Fruit fly (Drosophila melanogaster) whole organism, embryonic: Measurements from ENCODE around the gene CG12020.
A peak's percentile ranks its signal among the peaks of the same experiment; 100 is the strongest.

Experiments used
- CG10366 ChIP-seq: fragments of 200-800 bp; sonication (Bioruptor generic); IDR thresholded peaks from 2 replicates; pipeline ENCODE4 v1.3.6; 2022; ENCODE audit warnings: missing biosample characterization, missing genetic modification characterization
- CG11093 ChIP-seq: fragments of 200-800 bp; sonication (Bioruptor generic); IDR thresholded peaks from 3 replicates; pipeline ENCODE4 v1.3.6; 2022; ENCODE audit warnings: missing biosample characterization, missing genetic modification characterization
- CG11398 ChIP-seq: fragments of 200-800 bp; sonication (Bioruptor generic); optimal IDR thresholded peaks from 2 replicates; lab custom pipeline; 2016; ENCODE audit warnings: missing biosample characterization, missing genetic modification characterization
- CG11504 ChIP-seq: fragments of 200-800 bp; sonication (Bioruptor generic); optimal IDR thresholded peaks from 3 replicates; lab custom pipeline; 2019; ENCODE audit warnings: missing biosample characterization, mild to moderate bottlenecking, missing genetic modification characterization, moderate library complexity
- CG1233 ChIP-seq: fragments of 200-800 bp; sonication (Bioruptor generic); optimal IDR thresholded peaks from 4 replicates; lab custom pipeline; 2018; ENCODE audit warnings: missing biosample characterization, mild to moderate bottlenecking, missing genetic modification characterization
- CG13123 ChIP-seq: fragments of 200-800 bp; sonication (Bioruptor generic); optimal IDR thresholded peaks from 2 replicates; lab custom pipeline; 2016; ENCODE audit warnings: missing biosample characterization, missing genetic modification characterization
- CG13424 ChIP-seq: fragments of 200-800 bp; sonication (Bioruptor generic); optimal IDR thresholded peaks from 2 replicates; lab custom pipeline; 2019; ENCODE audit warnings: missing biosample characterization, mild to moderate bottlenecking, missing genetic modification characterization, moderate library complexity
- CG13624 ChIP-seq: fragments of 200-800 bp; sonication (Bioruptor generic); optimal IDR thresholded peaks from 2 replicates; lab custom pipeline; 2016; ENCODE audit warnings: missing biosample characterization, missing genetic modification characterization
- CG13775 ChIP-seq: fragments of 200-800 bp; sonication (Bioruptor generic); optimal IDR thresholded peaks from 3 replicates; lab custom pipeline; 2017; ENCODE audit warnings: missing biosample characterization, mild to moderate bottlenecking, missing genetic modification characterization
- CG2120 ChIP-seq: fragments of 200-800 bp; sonication (Bioruptor generic); optimal IDR thresholded peaks from 3 replicates; lab custom pipeline; 2016; ENCODE audit warnings: missing biosample characterization, missing genetic modification characterization
- CG2199 ChIP-seq: fragments of 200-800 bp; sonication (Bioruptor generic); IDR thresholded peaks from 3 replicates; pipeline ENCODE4 v1.3.6; 2022; ENCODE audit warnings: missing biosample characterization, missing genetic modification characterization
- CG30020 ChIP-seq: fragments of 200-800 bp; optimal IDR thresholded peaks from 2 replicates; lab custom pipeline; 2019; ENCODE audit warnings: missing biosample characterization, mild to moderate bottlenecking, missing genetic modification characterization, moderate library complexity
- CG30403 ChIP-seq: fragments of 200-800 bp; sonication (Bioruptor generic); optimal IDR thresholded peaks from 3 replicates; lab custom pipeline; 2016; ENCODE audit warnings: missing biosample characterization, missing genetic modification characterization
- CG3065 ChIP-seq: fragments of 200-800 bp; sonication (Bioruptor generic); optimal IDR thresholded peaks from 2 replicates; lab custom pipeline; 2016; ENCODE audit warnings: missing biosample characterization, missing genetic modification characterization
- CG31388 ChIP-seq: fragments of 200-800 bp; sonication (Bioruptor generic); optimal IDR thresholded peaks from 2 replicates; lab custom pipeline; 2016; ENCODE audit warnings: missing biosample characterization, missing genetic modification characterization
- CG32767 ChIP-seq: fragments of 200-800 bp; sonication (Bioruptor generic); IDR thresholded peaks from 2 replicates; pipeline ENCODE4 v1.3.6; 2022; ENCODE audit warnings: missing biosample characterization, missing genetic modification characterization
- CG6272 ChIP-seq: fragments of 200-800 bp; sonication (Bioruptor generic); IDR thresholded peaks from 2 replicates; pipeline ENCODE4 v1.3.6; 2022; ENCODE audit warnings: missing biosample characterization, missing genetic modification characterization
- CG6813 ChIP-seq: fragments of 200-800 bp; sonication (Bioruptor generic); optimal IDR thresholded peaks from 2 replicates; lab custom pipeline; 2017; ENCODE audit warnings: missing biosample characterization, missing genetic modification characterization, mild to moderate bottlenecking, moderate library complexity, missing genetic modification reagents
- CG7271 ChIP-seq: fragments of 200-800 bp; sonication (Bioruptor generic); optimal IDR thresholded peaks from 2 replicates; lab custom pipeline; 2018; ENCODE audit warnings: missing biosample characterization, mild to moderate bottlenecking, missing genetic modification characterization, moderate library complexity
- CG8089 ChIP-seq: fragments of 200-800 bp; sonication (Bioruptor generic); optimal IDR thresholded peaks from 3 replicates; lab custom pipeline; 2016; ENCODE audit warnings: missing biosample characterization, missing genetic modification characterization
- CG8359 ChIP-seq: fragments of 200-800 bp; sonication (Bioruptor generic); optimal IDR thresholded peaks from 2 replicates; lab custom pipeline; 2017; ENCODE audit warnings: missing biosample characterization, mild to moderate bottlenecking, missing genetic modification characterization, borderline replicate concordance
- CG8765 ChIP-seq: fragments of 200-800 bp; sonication (Bioruptor generic); IDR thresholded peaks from 2 replicates; pipeline ENCODE4 v1.3.6; 2022; ENCODE audit warnings: missing biosample characterization, missing genetic modification characterization
- CrebB ChIP-seq: fragments of 200-800 bp; sonication (Bioruptor generic); optimal IDR thresholded peaks from 3 replicates; lab custom pipeline; 2018; ENCODE audit warnings: missing biosample characterization, mild to moderate bottlenecking, missing genetic modification characterization
- Fer3 ChIP-seq: fragments of 200-800 bp; sonication (Bioruptor generic); optimal IDR thresholded peaks from 2 replicates; lab custom pipeline; 2018; ENCODE audit warnings: missing biosample characterization, mild to moderate bottlenecking, missing genetic modification characterization, moderate library complexity
- Hey ChIP-seq: fragments of 200-800 bp; sonication (Bioruptor generic); optimal IDR thresholded peaks from 3 replicates; lab custom pipeline; 2018; ENCODE audit warnings: missing biosample characterization, mild to moderate bottlenecking, missing genetic modification characterization
- Jarid2 ChIP-seq: fragments of 200-800 bp; sonication (Bioruptor generic); optimal IDR thresholded peaks from 3 replicates; lab custom pipeline; 2017; ENCODE audit warnings: mild to moderate bottlenecking, missing biosample characterization, missing genetic modification reagents, missing genetic modification characterization
- Lhr ChIP-seq: fragments of 200-800 bp; sonication (Bioruptor generic); optimal IDR thresholded peaks from 3 replicates; lab custom pipeline; 2017; ENCODE audit warnings: mild to moderate bottlenecking, missing biosample characterization, missing genetic modification reagents, missing genetic modification characterization
- Oli ChIP-seq: fragments of 200-800 bp; sonication (Bioruptor generic); optimal IDR thresholded peaks from 2 replicates; lab custom pipeline; 2018; ENCODE audit warnings: missing biosample characterization, mild to moderate bottlenecking, missing genetic modification characterization, moderate library complexity
- Opbp ChIP-seq: fragments of 200-800 bp; sonication (Bioruptor generic); IDR thresholded peaks from 3 replicates; pipeline ENCODE4 v1.3.6; 2022; ENCODE audit warnings: missing biosample characterization, missing genetic modification characterization; ENCODE audit not compliant: partially characterized antibody
- Pdp1 ChIP-seq, 2 experiments: fragments of 200-800 bp; sonication (Bioruptor generic); optimal IDR thresholded peaks; 3 replicates each; lab custom pipeline; 2016; ENCODE audit warnings: missing biosample characterization in 2 of 2, missing genetic modification characterization in 2 of 2, mild to moderate bottlenecking in 1 of 2, moderate library complexity in 1 of 2
- Ptx1 ChIP-seq: fragments of 200-800 bp; sonication (Bioruptor generic); IDR thresholded peaks from 2 replicates; pipeline ENCODE4 v1.3.6; 2022; ENCODE audit warnings: missing biosample characterization, missing genetic modification characterization
- Sin3A ChIP-seq: fragments of >200 bp; optimal IDR thresholded peaks from 2 replicates; lab custom pipeline; 2018
- Six4 ChIP-seq: fragments of 200-800 bp; sonication (Bioruptor generic); optimal IDR thresholded peaks from 2 replicates; lab custom pipeline; 2016; ENCODE audit warnings: missing biosample characterization, missing genetic modification characterization
- Taf1 ChIP-seq: fragments of 200-800 bp; sonication (Bioruptor generic); IDR thresholded peaks from 2 replicates; pipeline ENCODE4 v1.3.6; 2022; ENCODE audit warnings: missing biosample characterization, missing genetic modification characterization
- Trl ChIP-seq, 3 experiments: fragments of >200 bp in 2 of 3; fragments of 200-800 bp in 1 of 3; sonication (Bioruptor generic) in 1 of 3; optimal IDR thresholded peaks; 2 replicates in 1 of 3; 3 replicates in 2 of 3; lab custom pipeline; 2016 to 2017; ENCODE audit warnings: missing biosample characterization in 1 of 3, missing genetic modification characterization in 1 of 3
- Xrp1 ChIP-seq: fragments of 200-800 bp; sonication (Bioruptor generic); IDR thresholded peaks from 2 replicates; pipeline ENCODE4 v1.3.6; 2022; ENCODE audit warnings: missing biosample characterization, missing genetic modification characterization
- YL-1 ChIP-seq: fragments of 200-800 bp; sonication (Bioruptor generic); optimal IDR thresholded peaks from 3 replicates; lab custom pipeline; 2017; ENCODE audit warnings: missing biosample characterization, mild to moderate bottlenecking, missing genetic modification characterization
- az2 ChIP-seq: fragments of 200-800 bp; sonication (Bioruptor generic); optimal IDR thresholded peaks from 3 replicates; lab custom pipeline; 2016; ENCODE audit warnings: missing biosample characterization, missing genetic modification characterization
- bsh ChIP-seq, 2 experiments: fragments of 200-800 bp; sonication (Bioruptor generic); optimal IDR thresholded peaks; 2 replicates each; lab custom pipeline; 2017 to 2018; ENCODE audit warnings: mild to moderate bottlenecking in 2 of 2, missing biosample characterization in 2 of 2, missing genetic modification characterization in 2 of 2, moderate library complexity in 1 of 2
- chinmo ChIP-seq: fragments of 200-800 bp; sonication (Bioruptor generic); IDR thresholded peaks from 4 replicates; pipeline ENCODE4 v1.3.6; 2022; ENCODE audit warnings: missing biosample characterization, missing genetic modification characterization; ENCODE audit not compliant: partially characterized antibody
- fu2 ChIP-seq: fragments of 200-800 bp; sonication (Bioruptor generic); optimal IDR thresholded peaks from 2 replicates; lab custom pipeline; 2016; ENCODE audit warnings: missing biosample characterization, missing genetic modification characterization
- gsb-n ChIP-seq: fragments of 200-800 bp; sonication (Bioruptor generic); optimal IDR thresholded peaks from 3 replicates; lab custom pipeline; 2018; ENCODE audit warnings: missing biosample characterization, mild to moderate bottlenecking, missing genetic modification characterization
- lab ChIP-seq: fragments of 200-800 bp; sonication (Bioruptor generic); optimal IDR thresholded peaks from 3 replicates; lab custom pipeline; 2017; ENCODE audit warnings: missing biosample characterization, missing genetic modification characterization, mild to moderate bottlenecking, moderate library complexity, missing genetic modification reagents
- nom ChIP-seq: fragments of 200-800 bp; sonication (Bioruptor generic); optimal IDR thresholded peaks from 2 replicates; lab custom pipeline; 2017; ENCODE audit warnings: missing biosample characterization, missing genetic modification characterization, mild to moderate bottlenecking, moderate library complexity, missing genetic modification reagents
- onecut ChIP-seq: fragments of 200-800 bp; sonication (Bioruptor generic); IDR thresholded peaks from 2 replicates; pipeline ENCODE4 v1.3.6; 2022; ENCODE audit warnings: missing biosample characterization, missing genetic modification characterization
- pros ChIP-seq: fragments of 200-800 bp; sonication (Bioruptor generic); optimal IDR thresholded peaks from 3 replicates; lab custom pipeline; 2019; ENCODE audit warnings: missing biosample characterization, mild to moderate bottlenecking, missing genetic modification characterization, moderate library complexity
- sens ChIP-seq: fragments of 200-800 bp; sonication (Bioruptor generic); peaks from one replicate; lab custom pipeline; 2016; ENCODE audit warnings: missing biosample characterization, missing genetic modification characterization
- sima ChIP-seq: fragments of 200-800 bp; sonication (Bioruptor generic); optimal IDR thresholded peaks from 2 replicates; lab custom pipeline; 2016; ENCODE audit warnings: missing biosample characterization, missing genetic modification characterization
- trh ChIP-seq: fragments of 200-800 bp; sonication (Bioruptor generic); optimal IDR thresholded peaks from 2 replicates; lab custom pipeline; 2016; ENCODE audit warnings: missing biosample characterization, missing genetic modification characterization
- wek ChIP-seq: fragments of 200-800 bp; sonication (Bioruptor generic); optimal IDR thresholded peaks from 3 replicates; lab custom pipeline; 2018; ENCODE audit warnings: missing biosample characterization, mild to moderate bottlenecking, missing genetic modification characterization, moderate library complexity

Gene CG12020

DNA sequence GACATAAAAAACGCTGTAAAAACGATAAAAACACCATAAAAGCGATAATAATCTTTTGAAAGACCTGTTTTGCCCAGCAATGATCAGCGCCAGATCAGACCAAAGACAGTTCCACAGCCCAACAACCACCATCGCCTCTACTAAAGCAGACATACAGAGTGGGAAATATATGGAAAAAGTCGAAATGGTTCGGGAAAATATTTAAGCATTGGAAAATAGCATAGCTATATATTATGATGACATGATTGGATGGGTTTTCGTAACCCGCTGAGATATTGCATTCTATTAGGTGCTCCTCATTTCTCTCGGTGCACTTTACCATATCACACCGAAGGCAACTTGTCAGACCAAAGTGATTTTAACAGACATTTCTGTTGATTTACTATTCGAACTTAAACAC lies 11.5 kb downstream of the CG12020 start (continued):
- TF ChIP-seq CG7271 (tag; lab: Kevin White, UChicago) (no peak), sima (GFP tag; lab: Kevin White, UChicago) (peak; percentile 68), CG1233 (GFP tag; lab: Kevin White, UChicago) (peak; percentile 84), Pdp1 (GFP tag; optimal IDR thresholded peaks at IDR 0.05; lab: Kevin White, UChicago) (peak; percentile 89), CG13775 (GFP tag; lab: Kevin White, UChicago) (peak; percentile 74), YL-1 (peak; percentile 10), CG10366 (GFP tag; lab: Robert Waterston, UW) (peak; percentile 91), CG13123 (peak; percentile 81), az2 (GFP tag; lab: Kevin White, UChicago) (peak; percentile 84), CG6813 (GFP tag; lab: Kevin White, UChicago) (peak; percentile 78), CG32767 (GFP tag; lab: Robert Waterston, UW) (peak; percentile 82), CG11504 (tag; lab: Kevin White, UChicago) (peak; percentile 92), Lhr (peak; percentile 41), Xrp1 (GFP tag; lab: Robert Waterston, UW) (peak; percentile 94), CG30403 (peak; percentile 88), Opbp (GFP tag; lab: Robert Waterston, UW) (no peak), CG31388 (peak; percentile 67), Six4 (GFP tag; lab: Kevin White, UChicago) (peak; percentile 89), CG13624 (GFP tag; lab: Kevin White, UChicago) (peak; percentile 92), Oli (tag; lab: Kevin White, UChicago) (peak; percentile 87), CG30020 (peak; percentile 24), sens (GFP tag; lab: Kevin White, UChicago) (peak; percentile 98), bsh (GFP tag; optimal IDR thresholded peaks at IDR 0.05; lab: Kevin White, UChicago) (peak; percentile 59 to 86), Taf1 (peak; percentile 79), CG6272 (GFP tag; lab: Robert Waterston, UW) (peak; percentile 89), Ptx1 (peak; percentile 94), CG3065 (GFP tag; lab: Kevin White, UChicago) (peak; percentile 32), CG8089 (GFP tag; lab: Kevin White, UChicago) (peak; percentile 84), Fer3 (peak; percentile 92), Sin3A (lab: Kevin White, UChicago) (no peak), trh (GFP tag; lab: Kevin White, UChicago) (peak; percentile 75), CG8765 (peak; percentile 30; the same call in 1 of the 2 replicates), gsb-n (tag; lab: Kevin White, UChicago) (no peak), nom (GFP tag; lab: Kevin White, UChicago) (peak; percentile 66), chinmo (GFP tag; lab: Robert Waterston, UW) (0 out of 4 replicates have a peak, but pooled peaks have one; percentile 20), Jarid2 (GFP tag; lab: Kevin White, UChicago) (peak; percentile 65), CG13424 (peak; percentile 88), pros (GFP tag; lab: Kevin White, UChicago) (no peak), CG2199 (GFP tag; lab: Robert Waterston, UW) (peak; percentile 95; the same call in 2 of the 3 replicates), CG11093 (GFP tag; lab: Robert Waterston, UW) (peak; percentile 76; the same call in 2 of the 3 replicates), fu2 (peak; percentile 78), Hey (tag; lab: Kevin White, UChicago) (no peak), CG8359 (GFP tag; lab: Kevin White, UChicago) (no peak), onecut (GFP tag; lab: Robert Waterston, UW) (peak; percentile 83), CG11398 (GFP tag; lab: Kevin White, UChicago) (peak; percentile 72), wek (peak; percentile 75), Trl (optimal IDR thresholded peaks at IDR 0.05; lab: Kevin White, UChicago) (no peak), Trl (GFP tag; optimal IDR thresholded peaks at IDR 0.05; lab: Kevin White, UChicago) (peak; percentile 91), CrebB (tag; lab: Kevin White, UChicago) (peak; percentile 88), CG2120 (peak; percentile 92), lab (GFP tag; lab: Kevin White, UChicago) (peak; percentile 94)
